Worm (Caenorhabditis elegans) whole organism, L4/young adult: ENCODE results near the gene dmsr-14.

Source experiments
- W03F9.2 ChIP-seq: fragments of 150-350 bp; optimal IDR thresholded peaks from 2 replicates; lab custom pipeline; 2014; ENCODE audit warnings: missing biosample characterization, missing genetic modification characterization
- dao-5 ChIP-seq: sonication (generic microtip); optimal IDR thresholded peaks from 2 replicates; lab custom pipeline; 2016; ENCODE audit warnings: missing genotype, missing genetic modification characterization, moderate library complexity, missing compliant biosample characterization
- him-1 ChIP-seq: sonication (generic microtip); optimal IDR thresholded peaks from 2 replicates; lab custom pipeline; 2016; ENCODE audit warnings: missing genotype, missing genetic modification reagents, missing genetic modification characterization, missing compliant biosample characterization

DNA sequence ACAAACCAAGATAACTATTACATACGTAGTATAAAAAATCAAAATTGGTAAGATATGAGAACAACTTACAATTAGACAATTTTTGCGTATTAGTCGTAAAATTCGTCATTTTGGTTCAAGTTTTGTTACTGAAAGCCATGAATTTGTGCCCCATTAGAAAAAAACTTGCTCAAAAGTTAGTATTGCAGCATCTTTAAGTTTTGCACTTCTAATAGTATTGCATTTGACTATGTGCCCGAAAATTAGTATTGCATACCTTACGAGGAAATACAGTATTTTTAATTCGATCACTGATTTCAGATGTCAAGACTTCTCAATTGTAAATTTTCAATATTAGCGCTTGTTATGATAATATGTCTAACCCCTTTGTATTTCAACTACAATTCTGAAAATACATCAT lies 4.4 kb upstream of the dmsr-14 start, which contains the start of gene T15B7.8:
- TF ChIP-seq W03F9.2 (tag; lab: Kevin White, UChicago) (no peak), dao-5 (no peak), him-1 (tag; lab: Kevin White, UChicago) (no peak)
